Fruit fly (Drosophila melanogaster): ENCODE data around the gene Npc2e.

Npc2e gene

DNA sequence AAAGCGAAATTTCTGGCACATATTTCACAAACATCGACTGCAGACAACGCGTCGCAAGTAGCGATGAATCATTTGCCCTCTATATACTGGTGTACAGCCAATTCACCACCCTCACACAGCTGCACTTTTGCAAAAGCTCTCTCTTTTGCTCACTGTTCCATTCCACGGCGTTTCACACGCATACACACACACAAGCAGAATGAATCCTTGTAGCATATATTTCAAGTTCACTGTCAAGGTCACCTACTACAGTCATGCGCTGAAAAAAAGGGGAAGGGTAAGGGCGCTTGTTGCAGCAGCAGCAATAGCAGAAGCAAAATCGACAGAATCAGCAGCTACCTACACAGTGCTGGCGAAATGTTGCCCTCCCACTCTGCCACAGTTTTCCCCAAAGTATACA lies 27.6 kb downstream of the Npc2e start:
- TF ChIP-seq dl (GFP tag; optimal IDR thresholded peaks at IDR 0.05; ENCODE audit: insufficient read depth in 1 of 2, partially characterized antibody in 2 of 2): no peak
- no peak for TF ChIP-seq foxo (GFP tag; optimal IDR thresholded peaks at IDR 0.05)
- no peak for TF ChIP-seq ey (GFP tag; optimal IDR thresholded peaks at IDR 0.05)
- no peak for TF ChIP-seq sv (GFP tag; optimal IDR thresholded peaks at IDR 0.05)
- no peak for TF ChIP-seq brk (GFP tag; optimal IDR thresholded peaks at IDR 0.05)
- no peak for TF ChIP-seq tai (GFP tag; optimal IDR thresholded peaks at IDR 0.05)
- no peak for TF ChIP-seq h (GFP tag; optimal IDR thresholded peaks at IDR 0.05)
- TF ChIP-seq woc (GFP tag; optimal IDR thresholded peaks at IDR 0.05): no peak
- no peak for TF ChIP-seq CG32264 (GFP tag; optimal IDR thresholded peaks at IDR 0.05)
- no peak for TF ChIP-seq dmrt93B (GFP tag; optimal IDR thresholded peaks at IDR 0.05)
- no peak for TF ChIP-seq dsf (GFP tag; optimal IDR thresholded peaks at IDR 0.05; ENCODE audit: borderline replicate concordance)
- TF ChIP-seq Hr78 (GFP tag; optimal IDR thresholded peaks at IDR 0.05): no peak
- TF ChIP-seq Abd-B (GFP tag; optimal IDR thresholded peaks at IDR 0.05): no peak
- TF ChIP-seq Dif (GFP tag; optimal IDR thresholded peaks at IDR 0.05; ENCODE audit: partially characterized antibody): no peak
- TF ChIP-seq HLH106 (tag; optimal IDR thresholded peaks at IDR 0.05): no peak
- no peak for TF ChIP-seq Hr83 (GFP tag; optimal IDR thresholded peaks at IDR 0.05; ENCODE audit: poor library complexity, severe bottlenecking)
- no peak for TF ChIP-seq Rel (GFP tag; optimal IDR thresholded peaks at IDR 0.05)
- no peak for TF ChIP-seq Rel (tag; optimal IDR thresholded peaks at IDR 0.05)
- no peak for TF ChIP-seq pan (optimal IDR thresholded peaks at IDR 0.05)
- TF ChIP-seq Jra (GFP tag; optimal IDR thresholded peaks at IDR 0.05): peak; percentile 1
- TF ChIP-seq Sp1 (GFP tag; optimal IDR thresholded peaks at IDR 0.05): no peak
- no peak for TF ChIP-seq Vsx2 (GFP tag; optimal IDR thresholded peaks at IDR 0.05; ENCODE audit: partially characterized antibody)
- peak; percentile 6 for TF ChIP-seq OdsH (GFP tag; optimal IDR thresholded peaks at IDR 0.05)
- no peak for TF ChIP-seq Hnf4 (GFP tag; optimal IDR thresholded peaks at IDR 0.05)
- TF ChIP-seq Mio (GFP tag; optimal IDR thresholded peaks at IDR 0.05): no peak
- no peak for TF ChIP-seq lola (GFP tag; optimal IDR thresholded peaks at IDR 0.05)
- TF ChIP-seq fru (GFP tag; optimal IDR thresholded peaks at IDR 0.05): peak; percentile 33
- TF ChIP-seq usp (GFP tag; optimal IDR thresholded peaks at IDR 0.05): no peak
- TF ChIP-seq N (GFP tag; optimal IDR thresholded peaks at IDR 0.05): peak; percentile 22
- TF ChIP-seq CG9705 (GFP tag; optimal IDR thresholded peaks at IDR 0.05): no peak
- no peak for TF ChIP-seq CrebA (GFP tag; optimal IDR thresholded peaks at IDR 0.05; ENCODE audit: borderline replicate concordance)
- TF ChIP-seq GATAd (GFP tag; optimal IDR thresholded peaks at IDR 0.05): no peak
- TF ChIP-seq psq (GFP tag; optimal IDR thresholded peaks at IDR 0.05): no peak
- no peak for TF ChIP-seq jim (GFP tag; optimal IDR thresholded peaks at IDR 0.05)

DNA sequence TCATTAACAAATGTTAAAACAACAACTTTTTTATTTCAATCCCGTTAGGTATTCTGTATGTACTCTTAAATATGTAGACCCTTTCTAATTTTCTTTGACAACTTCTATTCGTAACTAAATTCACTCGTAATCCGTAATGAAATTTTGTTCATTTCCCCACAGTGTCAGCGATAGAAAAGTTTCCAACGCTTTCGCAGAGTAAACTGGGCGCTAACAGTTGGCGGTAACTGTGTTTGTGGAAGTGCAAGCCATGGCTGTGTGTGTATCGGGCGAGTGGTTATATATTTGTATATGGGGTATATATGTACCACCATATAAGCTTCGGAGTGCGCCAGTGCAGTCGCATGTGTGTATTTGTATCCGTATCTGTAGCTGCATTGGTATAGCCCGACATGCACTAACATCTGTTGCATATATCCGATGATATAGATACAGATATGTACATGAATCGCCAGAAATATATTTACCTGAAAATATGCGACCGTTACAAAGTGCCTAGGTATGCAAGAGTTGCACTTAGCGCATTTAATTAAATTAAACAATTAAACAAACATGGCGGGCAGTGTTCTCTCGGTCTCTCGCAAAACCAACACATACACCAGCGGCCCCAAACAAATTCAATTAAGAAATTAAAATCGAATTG lies 28.5 kb downstream of the Npc2e start:
- no peak for TF ChIP-seq Vsx2 (GFP tag; optimal IDR thresholded peaks at IDR 0.05; ENCODE audit: partially characterized antibody)
- TF ChIP-seq dsf (GFP tag; optimal IDR thresholded peaks at IDR 0.05; ENCODE audit: borderline replicate concordance): no peak
- peak; percentile 44 for TF ChIP-seq h (GFP tag; optimal IDR thresholded peaks at IDR 0.05)
- TF ChIP-seq rgr (GFP tag; optimal IDR thresholded peaks at IDR 0.05): peak; percentile 22
- TF ChIP-seq Hnf4 (GFP tag; optimal IDR thresholded peaks at IDR 0.05): peak; percentile 42
- no peak for TF ChIP-seq sage (GFP tag; optimal IDR thresholded peaks at IDR 0.05)
- peak; percentile 32 for TF ChIP-seq HLH106 (tag; optimal IDR thresholded peaks at IDR 0.05)
- peak; percentile 34 for TF ChIP-seq ey (GFP tag; optimal IDR thresholded peaks at IDR 0.05)
- peak in 1 of 2 experiments; percentile 28 for TF ChIP-seq foxo (GFP tag; optimal IDR thresholded peaks at IDR 0.05)
- TF ChIP-seq woc (GFP tag; optimal IDR thresholded peaks at IDR 0.05): peak; percentile 78
- TF ChIP-seq Myc (optimal IDR thresholded peaks at IDR 0.05): no peak
- TF ChIP-seq Sp1 (GFP tag; optimal IDR thresholded peaks at IDR 0.05): no peak
- no peak for TF ChIP-seq GATAd (GFP tag; optimal IDR thresholded peaks at IDR 0.05)
- TF ChIP-seq Dif (GFP tag; optimal IDR thresholded peaks at IDR 0.05; ENCODE audit: partially characterized antibody): peak; percentile 25
- no peak for TF ChIP-seq lola (GFP tag; optimal IDR thresholded peaks at IDR 0.05)
- TF ChIP-seq CG32264 (GFP tag; optimal IDR thresholded peaks at IDR 0.05): no peak
